Fruit fly (Drosophila melanogaster): Measurements from ENCODE around the gene Csk.

DNA sequence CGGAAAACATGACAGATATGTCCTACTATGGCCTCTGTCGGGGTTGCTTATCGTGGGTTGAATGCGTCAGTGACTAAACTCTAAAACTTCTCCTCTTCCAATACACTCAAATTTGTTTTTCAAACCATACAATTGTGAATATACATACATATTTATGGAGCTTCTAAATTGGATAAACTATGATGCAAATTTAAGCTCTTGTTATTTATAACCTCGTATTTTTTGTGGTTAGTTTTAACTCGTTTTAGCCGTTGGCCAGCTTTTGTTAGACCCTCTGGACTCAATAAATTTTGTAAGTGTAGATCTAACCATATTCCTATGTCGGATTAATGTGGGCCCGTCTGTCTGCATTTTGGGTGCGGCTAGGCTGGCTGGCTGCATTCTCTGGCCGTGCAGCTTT lies 33.1 kb downstream of the Csk start:
- TF ChIP-seq Sox14 (GFP tag; optimal IDR thresholded peaks at IDR 0.05) (peak; percentile 44), CG31627 (GFP tag; optimal IDR thresholded peaks at IDR 0.05) (no peak), CG6276 (GFP tag; optimal IDR thresholded peaks at IDR 0.05) (peak; percentile 55), CG16779 (tag; optimal IDR thresholded peaks at IDR 0.05) (no peak), CG6808 (GFP tag; optimal IDR thresholded peaks at IDR 0.05) (peak; percentile 7)
